Fruit fly (Drosophila melanogaster) whole organism, embryonic: ENCODE data around the gene CG10508.

Experiments
- ATbp ChIP-seq: fragments of 200-800 bp; sonication (Bioruptor generic); optimal IDR thresholded peaks from 2 replicates; lab custom pipeline; 2017; ENCODE audit warnings: missing biosample characterization, mild to moderate bottlenecking, missing genetic modification characterization, missing genetic modification reagents
- B-H1 ChIP-seq: fragments of 200-800 bp; sonication (Bioruptor generic); IDR thresholded peaks from 3 replicates; pipeline ENCODE4 v1.3.6; 2022; ENCODE audit warnings: missing biosample characterization, missing genetic modification characterization
- CG10543 ChIP-seq: fragments of 200-800 bp; sonication (Bioruptor generic); optimal IDR thresholded peaks from 3 replicates; lab custom pipeline; 2017; ENCODE audit warnings: missing biosample characterization, mild to moderate bottlenecking, missing genetic modification characterization, moderate library complexity
- CG12071 ChIP-seq: fragments of 200-800 bp; sonication (Bioruptor generic); optimal IDR thresholded peaks from 3 replicates; lab custom pipeline; 2018; ENCODE audit warnings: missing biosample characterization, mild to moderate bottlenecking, missing genetic modification characterization
- CG15601 ChIP-seq: fragments of 200-800 bp; sonication (Bioruptor generic); optimal IDR thresholded peaks from 3 replicates; lab custom pipeline; 2019; ENCODE audit warnings: missing biosample characterization, mild to moderate bottlenecking, missing genetic modification characterization, moderate library complexity
- CG15696 ChIP-seq: fragments of 200-800 bp; sonication (Bioruptor generic); optimal IDR thresholded peaks from 2 replicates; lab custom pipeline; 2019; ENCODE audit warnings: missing biosample characterization, mild to moderate bottlenecking, missing genetic modification characterization, moderate library complexity
- CG16779 ChIP-seq: fragments of 200-800 bp; sonication (Bioruptor generic); IDR thresholded peaks from 2 replicates; pipeline ENCODE4 v1.3.6; 2022; ENCODE audit warnings: missing biosample characterization, missing genetic modification characterization
- CG17385 ChIP-seq: fragments of 200-800 bp; sonication (Bioruptor generic); optimal IDR thresholded peaks from 3 replicates; lab custom pipeline; 2018; ENCODE audit warnings: missing biosample characterization, mild to moderate bottlenecking, missing genetic modification characterization
- CG18262 ChIP-seq: fragments of 200-800 bp; optimal IDR thresholded peaks from 3 replicates; lab custom pipeline; 2019; ENCODE audit warnings: missing biosample characterization, mild to moderate bottlenecking, missing genetic modification characterization, moderate library complexity
- CG30403 ChIP-seq: fragments of 200-800 bp; sonication (Bioruptor generic); optimal IDR thresholded peaks from 3 replicates; lab custom pipeline; 2016; ENCODE audit warnings: missing biosample characterization, missing genetic modification characterization
- CG34422 ChIP-seq: fragments of 200-800 bp; sonication (Bioruptor generic); IDR thresholded peaks from 3 replicates; pipeline ENCODE4 v1.3.6; 2022; ENCODE audit warnings: missing biosample characterization, missing genetic modification characterization
- CG5953 ChIP-seq: fragments of 200-800 bp; sonication (Bioruptor generic); IDR thresholded peaks from 2 replicates; pipeline ENCODE4 v1.3.6; 2022; ENCODE audit warnings: missing biosample characterization, missing genetic modification characterization
- CG6765 ChIP-seq: fragments of 200-800 bp; sonication (Bioruptor generic); optimal IDR thresholded peaks from 3 replicates; lab custom pipeline; 2017; ENCODE audit warnings: missing biosample characterization, mild to moderate bottlenecking, missing genetic modification characterization
- CG6813 ChIP-seq: fragments of 200-800 bp; sonication (Bioruptor generic); optimal IDR thresholded peaks from 2 replicates; lab custom pipeline; 2017; ENCODE audit warnings: missing biosample characterization, missing genetic modification characterization, mild to moderate bottlenecking, moderate library complexity, missing genetic modification reagents
- CG6854 ChIP-seq: fragments of 200-800 bp; sonication (Bioruptor generic); optimal IDR thresholded peaks from 3 replicates; lab custom pipeline; 2017; ENCODE audit warnings: missing biosample characterization, mild to moderate bottlenecking, missing genetic modification characterization
- CG7556 ChIP-seq: fragments of 200-800 bp; sonication (Bioruptor generic); optimal IDR thresholded peaks from 2 replicates; lab custom pipeline; 2017; ENCODE audit warnings: missing biosample characterization, mild to moderate bottlenecking, missing genetic modification characterization
- CG7839 ChIP-seq: fragments of 200-800 bp; sonication (Bioruptor generic); optimal IDR thresholded peaks from 3 replicates; lab custom pipeline; 2018; ENCODE audit warnings: missing biosample characterization, mild to moderate bottlenecking, missing genetic modification characterization, moderate library complexity
- CG7963 ChIP-seq: fragments of 200-800 bp; sonication (Bioruptor generic); IDR thresholded peaks from 3 replicates; pipeline ENCODE4 v1.3.6; 2022; ENCODE audit warnings: missing biosample characterization, missing genetic modification characterization; ENCODE audit not compliant: partially characterized antibody
- CG8290 ChIP-seq, 3 experiments: fragments of 200-800 bp; sonication (Bioruptor generic); optimal IDR thresholded peaks; 2 replicates each; lab custom pipeline; 2016 to 2019; ENCODE audit warnings: missing biosample characterization in 3 of 3, missing genetic modification characterization in 3 of 3, mild to moderate bottlenecking in 2 of 3, moderate library complexity in 1 of 3
- CG8478 ChIP-seq: fragments of >200 bp; optimal IDR thresholded peaks from 2 replicates; lab custom pipeline; 2018
- CG8944 ChIP-seq: fragments of 200-800 bp; sonication (Bioruptor generic); optimal IDR thresholded peaks from 3 replicates; lab custom pipeline; 2016; ENCODE audit warnings: missing biosample characterization, missing genetic modification characterization
- CG9437 ChIP-seq: fragments of 200-800 bp; sonication (Bioruptor generic); optimal IDR thresholded peaks from 2 replicates; lab custom pipeline; 2018; ENCODE audit warnings: missing biosample characterization, mild to moderate bottlenecking, missing genetic modification characterization
- CG9727 ChIP-seq: fragments of 200-800 bp; sonication (Bioruptor generic); optimal IDR thresholded peaks from 3 replicates; lab custom pipeline; 2017; ENCODE audit warnings: missing biosample characterization, mild to moderate bottlenecking, missing genetic modification characterization
- Dbx ChIP-seq: fragments of 200-800 bp; sonication (Bioruptor generic); IDR thresholded peaks from 3 replicates; pipeline ENCODE4 v1.3.6; 2022; ENCODE audit warnings: missing biosample characterization, missing genetic modification characterization
- Deaf1 ChIP-seq: fragments of 200-800 bp; optimal IDR thresholded peaks from 3 replicates; lab custom pipeline; 2019; ENCODE audit warnings: missing biosample characterization, mild to moderate bottlenecking, missing genetic modification characterization, moderate library complexity
- ERR ChIP-seq: fragments of 200-800 bp; sonication (Bioruptor generic); optimal IDR thresholded peaks from 2 replicates; lab custom pipeline; 2016; ENCODE audit warnings: missing biosample characterization, missing genetic modification characterization
- Fer1 ChIP-seq: fragments of 200-800 bp; sonication (Bioruptor generic); optimal IDR thresholded peaks from 2 replicates; lab custom pipeline; 2017; ENCODE audit warnings: missing biosample characterization, mild to moderate bottlenecking, missing genetic modification characterization
- Fer2 ChIP-seq: fragments of 200-800 bp; sonication (Bioruptor generic); optimal IDR thresholded peaks from 2 replicates; lab custom pipeline; 2018; ENCODE audit warnings: missing biosample characterization, mild to moderate bottlenecking, missing genetic modification characterization, moderate library complexity
- HLH4C ChIP-seq: fragments of 200-800 bp; sonication (Bioruptor generic); IDR thresholded peaks from 3 replicates; pipeline ENCODE4 v1.3.6; 2022; ENCODE audit warnings: missing biosample characterization, missing genetic modification characterization; ENCODE audit not compliant: partially characterized antibody
- NC2β ChIP-seq: fragments of 200-800 bp; sonication (Bioruptor generic); optimal IDR thresholded peaks from 2 replicates; lab custom pipeline; 2016; ENCODE audit warnings: missing biosample characterization, missing genetic modification characterization
- Opbp ChIP-seq: fragments of 200-800 bp; sonication (Bioruptor generic); IDR thresholded peaks from 3 replicates; pipeline ENCODE4 v1.3.6; 2022; ENCODE audit warnings: missing biosample characterization, missing genetic modification characterization; ENCODE audit not compliant: partially characterized antibody
- Scr ChIP-seq: fragments of 200-800 bp; sonication (Bioruptor generic); IDR thresholded peaks from 2 replicates; pipeline ENCODE4 v1.3.6; 2022; ENCODE audit warnings: missing biosample characterization, missing genetic modification characterization; ENCODE audit not compliant: partially characterized antibody
- Sry-δ ChIP-seq: fragments of 200-800 bp; sonication (Bioruptor generic); optimal IDR thresholded peaks from 2 replicates; lab custom pipeline; 2016; ENCODE audit warnings: missing biosample characterization, missing genetic modification characterization
- Trl ChIP-seq, 3 experiments: fragments of >200 bp in 2 of 3; fragments of 200-800 bp in 1 of 3; sonication (Bioruptor generic) in 1 of 3; optimal IDR thresholded peaks; 2 replicates in 1 of 3; 3 replicates in 2 of 3; lab custom pipeline; 2016 to 2017; ENCODE audit warnings: missing biosample characterization in 1 of 3, missing genetic modification characterization in 1 of 3
- Xrp1 ChIP-seq: fragments of 200-800 bp; sonication (Bioruptor generic); IDR thresholded peaks from 2 replicates; pipeline ENCODE4 v1.3.6; 2022; ENCODE audit warnings: missing biosample characterization, missing genetic modification characterization
- abd-A ChIP-seq: fragments of 200-800 bp; sonication (Bioruptor generic); optimal IDR thresholded peaks from 3 replicates; lab custom pipeline; 2019; ENCODE audit warnings: missing biosample characterization, mild to moderate bottlenecking, missing genetic modification characterization, moderate library complexity
- br ChIP-seq: fragments of >200 bp; optimal IDR thresholded peaks from 2 replicates; lab custom pipeline; 2017
- cato ChIP-seq: fragments of 200-800 bp; sonication (Bioruptor generic); optimal IDR thresholded peaks from 2 replicates; lab custom pipeline; 2016; ENCODE audit warnings: missing biosample characterization, missing genetic modification characterization, borderline replicate concordance
- cg ChIP-seq: fragments of 200-800 bp; sonication (Bioruptor generic); optimal IDR thresholded peaks from 3 replicates; lab custom pipeline; 2019; ENCODE audit warnings: missing biosample characterization, mild to moderate bottlenecking, missing genetic modification characterization, moderate library complexity
- da ChIP-seq: fragments of 200-800 bp; sonication (Bioruptor generic); optimal IDR thresholded peaks from 2 replicates; lab custom pipeline; 2016; ENCODE audit warnings: missing biosample characterization, missing genetic modification characterization
- danr ChIP-seq: fragments of 200-800 bp; sonication (Bioruptor generic); IDR thresholded peaks from 2 replicates; pipeline ENCODE4 v1.3.6; 2022; ENCODE audit warnings: missing biosample characterization, missing genetic modification characterization
- exex ChIP-seq: fragments of 200-800 bp; sonication (Bioruptor generic); optimal IDR thresholded peaks from 4 replicates; lab custom pipeline; 2018; ENCODE audit warnings: missing biosample characterization, mild to moderate bottlenecking, missing genetic modification characterization, moderate library complexity
- fd102C ChIP-seq: fragments of 200-800 bp; sonication (Bioruptor generic); optimal IDR thresholded peaks from 2 replicates; lab custom pipeline; 2018; ENCODE audit warnings: missing biosample characterization, mild to moderate bottlenecking, missing genetic modification characterization, moderate library complexity
- her ChIP-seq: fragments of 200-800 bp; sonication (Bioruptor generic); optimal IDR thresholded peaks from 2 replicates; lab custom pipeline; 2016; ENCODE audit warnings: missing biosample characterization, missing genetic modification characterization
- hth ChIP-seq: fragments of >200 bp; optimal IDR thresholded peaks from 2 replicates; lab custom pipeline; 2017; ENCODE audit warnings: inconsistent platforms
- lab ChIP-seq: fragments of 200-800 bp; sonication (Bioruptor generic); optimal IDR thresholded peaks from 3 replicates; lab custom pipeline; 2017; ENCODE audit warnings: missing biosample characterization, missing genetic modification characterization, mild to moderate bottlenecking, moderate library complexity, missing genetic modification reagents
- nom ChIP-seq: fragments of 200-800 bp; sonication (Bioruptor generic); optimal IDR thresholded peaks from 2 replicates; lab custom pipeline; 2017; ENCODE audit warnings: missing biosample characterization, missing genetic modification characterization, mild to moderate bottlenecking, moderate library complexity, missing genetic modification reagents
- onecut ChIP-seq: fragments of 200-800 bp; sonication (Bioruptor generic); IDR thresholded peaks from 2 replicates; pipeline ENCODE4 v1.3.6; 2022; ENCODE audit warnings: missing biosample characterization, missing genetic modification characterization
- usp ChIP-seq: fragments of >200 bp; optimal IDR thresholded peaks from 2 replicates; lab custom pipeline; 2017; ENCODE audit warnings: missing biosample characterization, missing genetic modification characterization
- vfl ChIP-seq: fragments of 200-800 bp; sonication (Bioruptor generic); optimal IDR thresholded peaks from 2 replicates; lab custom pipeline; 2016; ENCODE audit warnings: missing biosample characterization, missing genetic modification characterization
- wek ChIP-seq: fragments of 200-800 bp; sonication (Bioruptor generic); optimal IDR thresholded peaks from 3 replicates; lab custom pipeline; 2018; ENCODE audit warnings: missing biosample characterization, mild to moderate bottlenecking, missing genetic modification characterization, moderate library complexity

CG10508 gene

dm6 chr3L:21192024-21192423, 18.0 kb upstream of the CG10508 start (continued):
- TF ChIP-seq cato (GFP tag; lab: Kevin White, UChicago) = no peak
- TF ChIP-seq CG8478 (lab: Kevin White, UChicago) = no peak
- TF ChIP-seq CG17385 (GFP tag; lab: Kevin White, UChicago) = peak; percentile 38
- TF ChIP-seq Trl (optimal IDR thresholded peaks at IDR 0.05; lab: Kevin White, UChicago) = peak; percentile 24 to 25
- no peak for TF ChIP-seq Trl (GFP tag; optimal IDR thresholded peaks at IDR 0.05; lab: Kevin White, UChicago)
- TF ChIP-seq CG5953 = no peak
- no peak for TF ChIP-seq br
- no peak for TF ChIP-seq wek (GFP tag; lab: Kevin White, UChicago)
- no peak for TF ChIP-seq da
- TF ChIP-seq CG6854 = peak; percentile 33
- no peak for TF ChIP-seq usp (GFP tag; lab: Kevin White, UChicago)
- no peak for TF ChIP-seq CG18262 (tag; lab: Kevin White, UChicago)
- TF ChIP-seq CG12071 = peak; percentile 33
- no peak for TF ChIP-seq CG8290 (GFP tag; optimal IDR thresholded peaks at IDR 0.05; lab: Kevin White, UChicago)
- no peak for TF ChIP-seq CG8290 (tag; optimal IDR thresholded peaks at IDR 0.05; lab: Kevin White, UChicago)
- peak; percentile 60 for TF ChIP-seq CG6765 (GFP tag; lab: Kevin White, UChicago)
- no peak for TF ChIP-seq Sry-δ (GFP tag; lab: Kevin White, UChicago)
- TF ChIP-seq Deaf1 = peak; percentile 28
- TF ChIP-seq Xrp1 = no peak
- TF ChIP-seq Scr (GFP tag; lab: Robert Waterston, UW) = no peak
- no peak for TF ChIP-seq CG9437 (GFP tag; lab: Kevin White, UChicago)
- TF ChIP-seq CG7556 (GFP tag; lab: Kevin White, UChicago) = no peak
- TF ChIP-seq danr (GFP tag; lab: Robert Waterston, UW) = no peak
- 0 out of 3 replicates have a peak, but pooled peaks have one; percentile 9 for TF ChIP-seq Dbx (GFP tag; lab: Robert Waterston, UW)
- TF ChIP-seq CG16779 (GFP tag; lab: Robert Waterston, UW) = peak; percentile 56; the same call in 1 of the 2 replicates
- TF ChIP-seq CG6813 (GFP tag; lab: Kevin White, UChicago) = no peak
- TF ChIP-seq Fer1 (GFP tag; lab: Kevin White, UChicago) = peak; percentile 49
- TF ChIP-seq hth (lab: Kevin White, UChicago) = no peak
- no peak for TF ChIP-seq NC2β (GFP tag; lab: Kevin White, UChicago)
- TF ChIP-seq B-H1 (GFP tag; lab: Robert Waterston, UW) = no peak
- TF ChIP-seq vfl (GFP tag; lab: Kevin White, UChicago) = no peak
- peak; percentile 61 for TF ChIP-seq lab (GFP tag; lab: Kevin White, UChicago)
- TF ChIP-seq CG30403 (GFP tag; lab: Kevin White, UChicago) = no peak
- TF ChIP-seq exex (tag; lab: Kevin White, UChicago) = no peak
- TF ChIP-seq nom (GFP tag; lab: Kevin White, UChicago) = peak; percentile 33
- TF ChIP-seq abd-A (tag; lab: Kevin White, UChicago) = no peak
- no peak for TF ChIP-seq CG7839
- TF ChIP-seq ERR = no peak
- TF ChIP-seq CG10543 (GFP tag; lab: Kevin White, UChicago) = no peak
- no peak for TF ChIP-seq CG7963 (GFP tag; lab: Robert Waterston, UW)
- TF ChIP-seq fd102C (GFP tag; lab: Kevin White, UChicago) = no peak
- no peak for TF ChIP-seq her
- TF ChIP-seq CG8944 = no peak
- TF ChIP-seq ATbp (GFP tag; lab: Kevin White, UChicago) = no peak
- TF ChIP-seq CG15601 (tag; lab: Kevin White, UChicago) = no peak
- no peak for TF ChIP-seq Fer2 (tag; lab: Kevin White, UChicago)
- TF ChIP-seq HLH4C (GFP tag; lab: Robert Waterston, UW) = no peak
- TF ChIP-seq CG9727 (GFP tag; lab: Kevin White, UChicago) = no peak
- no peak for TF ChIP-seq Opbp (GFP tag; lab: Robert Waterston, UW)
- peak; percentile 70 for TF ChIP-seq onecut
- no peak for TF ChIP-seq cg
- TF ChIP-seq CG34422 = no peak
- no peak for TF ChIP-seq CG15696 (tag; lab: Kevin White, UChicago)
